Worm (Caenorhabditis elegans) whole organism, early embryonic: ENCODE results near the gene srsx-34.
A peak's percentile ranks its signal among the peaks of the same experiment; 100 is the strongest.

Experiments
- B0310.2 ChIP-seq: sonication (generic microtip); optimal IDR thresholded peaks from 2 replicates; lab custom pipeline; 2016; ENCODE audit warnings: mild to moderate bottlenecking, missing genetic modification characterization, missing compliant biosample characterization
- F13C5.2 ChIP-seq: sonication (generic microtip); optimal IDR thresholded peaks from 2 replicates; lab custom pipeline; 2017; ENCODE audit warnings: mild to moderate bottlenecking, missing genetic modification characterization, inconsistent platforms, missing compliant biosample characterization
- aly-1 ChIP-seq: sonication (generic microtip); optimal IDR thresholded peaks from 2 replicates; lab custom pipeline; 2016; ENCODE audit warnings: missing genetic modification characterization, missing compliant biosample characterization
- ama-1 ChIP-seq: fragments of 150-350 bp; optimal IDR thresholded peaks from 2 replicates; lab custom pipeline; 2014
- ceh-13 ChIP-seq: fragments of 200-800 bp; sonication (Bioruptor generic); optimal IDR thresholded peaks from 2 replicates; lab custom pipeline; 2018; ENCODE audit warnings: mild to moderate bottlenecking, missing genetic modification characterization, missing compliant biosample characterization
- ceh-36 ChIP-seq: sonication (generic microtip); optimal IDR thresholded peaks from 2 replicates; lab custom pipeline; 2016; ENCODE audit warnings: missing genetic modification characterization, inconsistent platforms, missing compliant biosample characterization
- ets-7 ChIP-seq: sonication (generic microtip); optimal IDR thresholded peaks from 2 replicates; lab custom pipeline; 2016; ENCODE audit warnings: missing genotype, missing genetic modification characterization, missing compliant biosample characterization
- flt-1 ChIP-seq: fragments of 200-800 bp; sonication (Bioruptor generic); IDR thresholded peaks from 2 replicates; pipeline ENCODE4 v1.3.6; 2022; ENCODE audit warnings: missing genetic modification characterization, missing compliant biosample characterization
- hmbx-1 ChIP-seq: sonication (generic microtip); optimal IDR thresholded peaks from 2 replicates; lab custom pipeline; 2016; ENCODE audit warnings: mild to moderate bottlenecking, missing genetic modification characterization, missing compliant biosample characterization
- hmg-4 ChIP-seq: fragments of 200-800 bp; sonication (Bioruptor generic); optimal IDR thresholded peaks from 2 replicates; lab custom pipeline; 2018; ENCODE audit warnings: mild to moderate bottlenecking, missing genetic modification characterization, missing compliant biosample characterization
- hnd-1 ChIP-seq: sonication (generic microtip); optimal IDR thresholded peaks from 2 replicates; lab custom pipeline; 2016; ENCODE audit warnings: missing genetic modification characterization, missing compliant biosample characterization
- pes-1 ChIP-seq: fragments of 200-800 bp; sonication (Bioruptor generic); IDR thresholded peaks from 2 replicates; pipeline ENCODE4 v1.3.6; 2022; ENCODE audit warnings: missing genetic modification reagents, missing genetic modification characterization, missing compliant biosample characterization
- scrt-1 ChIP-seq: fragments of 200-800 bp; sonication (Bioruptor generic); IDR thresholded peaks from 2 replicates; pipeline ENCODE4 v1.3.6; 2022; ENCODE audit warnings: missing genetic modification characterization, missing compliant biosample characterization
- sea-1 ChIP-seq: fragments of 200-800 bp; sonication (Bioruptor generic); conservative IDR thresholded peaks from 2 replicates; pipeline ENCODE4 v1.3.6; 2022; ENCODE audit warnings: missing genetic modification characterization, missing compliant biosample characterization
- tbx-11 ChIP-seq: fragments of 200-800 bp; sonication (Bioruptor generic); IDR thresholded peaks from 2 replicates; pipeline ENCODE4 v1.3.6; 2022; ENCODE audit warnings: missing genetic modification characterization, missing compliant biosample characterization
- tbx-37 ChIP-seq: fragments of 200-800 bp; sonication (Bioruptor generic); conservative IDR thresholded peaks from 2 replicates; pipeline ENCODE4 v1.3.6; 2022; ENCODE audit warnings: missing genetic modification reagents, missing genetic modification characterization, missing compliant biosample characterization
- tra-4 ChIP-seq: sonication (generic microtip); optimal IDR thresholded peaks from 2 replicates; lab custom pipeline; 2017; ENCODE audit warnings: missing genetic modification characterization, missing compliant biosample characterization

The srsx-34 gene

ce11 chrV:9081410-9081809 is 45.6 kb downstream of the srsx-34 start:
- no peak for TF ChIP-seq pes-1 (GFP tag; lab: Robert Waterston, UW)
- no peak for TF ChIP-seq hnd-1

- no peak for TF ChIP-seq tra-4
- no peak for TF ChIP-seq ets-7 (tag; lab: Kevin White, UChicago)
- no peak for TF ChIP-seq aly-1 (tag; lab: Kevin White, UChicago)
- TF ChIP-seq scrt-1 (GFP tag; lab: Robert Waterston, UW): no peak
- no peak for TF ChIP-seq F13C5.2 (tag; lab: Kevin White, UChicago)
- TF ChIP-seq tbx-11: no peak
- no peak for TF ChIP-seq flt-1
- no peak for TF ChIP-seq sea-1
- TF ChIP-seq tbx-37 (GFP tag; lab: Robert Waterston, UW): no peak
- TF ChIP-seq hmbx-1 (tag; lab: Kevin White, UChicago): no peak
- TF ChIP-seq ama-1: no peak
- TF ChIP-seq hnd-1: no peak
- no peak for TF ChIP-seq pes-1 (GFP tag; lab: Robert Waterston, UW)
Measured at ce11 chrV:9082350-9082749, 46.6 kb downstream of the srsx-34 start.

ce11 chrV:9084252-9084651 is 48.5 kb downstream of the srsx-34 start:
- no peak for TF ChIP-seq ceh-13 (GFP tag; lab: Kevin White, UChicago)
- no peak for TF ChIP-seq tra-4
- TF ChIP-seq scrt-1 (GFP tag; lab: Robert Waterston, UW): no peak
- TF ChIP-seq tbx-11: no peak
- TF ChIP-seq ceh-36 (tag; lab: Kevin White, UChicago): no peak
- no peak for TF ChIP-seq ets-7 (tag; lab: Kevin White, UChicago)
- no peak for TF ChIP-seq hmg-4 (GFP tag; lab: Kevin White, UChicago)
- TF ChIP-seq hmbx-1 (tag; lab: Kevin White, UChicago): no peak
- no peak for TF ChIP-seq pes-1 (GFP tag; lab: Robert Waterston, UW)
- no peak for TF ChIP-seq tbx-37 (GFP tag; lab: Robert Waterston, UW)
- no peak for TF ChIP-seq B0310.2 (tag; lab: Kevin White, UChicago)
- TF ChIP-seq F13C5.2 (tag; lab: Kevin White, UChicago): no peak
- TF ChIP-seq sea-1: no peak
- no peak for TF ChIP-seq aly-1 (tag; lab: Kevin White, UChicago)
- TF ChIP-seq hnd-1: no peak
- TF ChIP-seq flt-1: no peak
- no peak for TF ChIP-seq ama-1

ce11 chrV:9085845-9086244 is 50.1 kb downstream of the srsx-34 start:
- no peak for TF ChIP-seq hmg-4 (GFP tag; lab: Kevin White, UChicago)
- TF ChIP-seq flt-1: no peak
- no peak for TF ChIP-seq hnd-1
- no peak for TF ChIP-seq scrt-1 (GFP tag; lab: Robert Waterston, UW)
- TF ChIP-seq F13C5.2 (tag; lab: Kevin White, UChicago): no peak
- no peak for TF ChIP-seq ceh-36 (tag; lab: Kevin White, UChicago)
- TF ChIP-seq aly-1 (tag; lab: Kevin White, UChicago): no peak
- no peak for TF ChIP-seq tbx-37 (GFP tag; lab: Robert Waterston, UW)
- no peak for TF ChIP-seq pes-1 (GFP tag; lab: Robert Waterston, UW)

ce11 chrV:9086650-9087049 is 50.9 kb downstream of the srsx-34 start:
- TF ChIP-seq pes-1 (GFP tag; lab: Robert Waterston, UW) (0 out of 2 replicates have a peak, but pooled peaks have one; percentile 47), sea-1 (0 out of 2 replicates have a peak, but pooled peaks have one; percentile 60)

- peak; percentile 27; the same call in 1 of the 2 replicates for TF ChIP-seq tbx-11
- TF ChIP-seq ama-1: peak; percentile 94
- TF ChIP-seq tbx-37 (GFP tag; lab: Robert Waterston, UW): no peak
- TF ChIP-seq ceh-13 (GFP tag; lab: Kevin White, UChicago): no peak
- no peak; the same call in 1 of the 2 replicates for TF ChIP-seq flt-1
- TF ChIP-seq scrt-1 (GFP tag; lab: Robert Waterston, UW): no peak
- TF ChIP-seq hnd-1: peak; percentile 54
- TF ChIP-seq pes-1 (GFP tag; lab: Robert Waterston, UW): 0 out of 2 replicates have a peak, but pooled peaks have one; percentile 39
- peak; percentile 95 for TF ChIP-seq sea-1
Measured at ce11 chrV:9088758-9089157, 53.0 kb downstream of the srsx-34 start.
